Comparison of ENCODE assay signal across 5 fruit fly cellular contexts in the genomic region with DNA sequence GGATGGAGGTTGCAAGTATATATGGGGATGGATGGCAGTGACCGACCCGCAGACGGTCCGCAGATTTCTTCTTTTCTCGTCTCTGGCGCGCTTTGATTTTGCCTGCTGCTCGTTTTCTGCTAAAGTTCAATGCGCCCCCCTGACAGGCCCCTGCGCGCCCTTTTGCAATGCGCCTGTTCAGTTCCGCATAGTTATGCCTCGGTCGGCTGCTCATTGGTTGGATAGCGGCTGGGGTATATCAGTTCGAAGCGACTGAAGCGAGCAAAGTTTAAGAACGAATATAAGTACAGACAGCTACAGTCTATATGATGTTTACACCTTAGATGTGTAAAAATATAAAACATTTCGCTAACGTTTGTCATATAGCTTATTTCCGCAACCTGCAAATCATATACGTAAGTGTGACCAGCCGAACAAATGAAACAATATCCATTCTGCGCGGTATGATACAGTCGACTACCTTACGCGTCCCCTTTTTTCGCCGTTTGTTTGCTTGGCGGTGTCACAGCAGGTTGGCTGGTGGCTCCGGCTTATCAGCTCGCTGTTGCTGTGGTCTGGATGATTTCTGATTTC.
TF ChIP-seq lines count a peak whose summit lies in the region.

No protein-coding gene starts in this region.

- no peak for TF ChIP-seq CTCF in whole organism, embryonic (GFP tag; optimal IDR thresholded peaks at IDR 0.05; lab: Kevin White, UChicago)

TF ChIP-seq in whole organism, 6 proteins besides CTCF, POLR2A, EP300 and RAD21:
- TF ChIP-seq CG8478 (optimal IDR thresholded peaks at IDR 0.05; lab: Kevin White, UChicago) (no peak), pan (optimal IDR thresholded peaks at IDR 0.05; lab: Kevin White, UChicago) (peak; percentile 76), EcR (GFP tag; optimal IDR thresholded peaks at IDR 0.05; lab: Kevin White, UChicago) (peak in 1 of 2 experiments; percentile 87)

TF ChIP-seq in whole organism, embryonic, 481 proteins besides CTCF, POLR2A, EP300 and RAD21 (continues in another document):
- TF ChIP-seq nmo (GFP tag; optimal IDR thresholded peaks at IDR 0.05; lab: Kevin White, UChicago), result peak; percentile 3
- TF ChIP-seq grau (tag; optimal IDR thresholded peaks at IDR 0.05; lab: Kevin White, UChicago), result peak; percentile 19
- TF ChIP-seq CG2678 (tag; optimal IDR thresholded peaks at IDR 0.05; lab: Kevin White, UChicago), result peak; percentile 5
- TF ChIP-seq maf-S (GFP tag; optimal IDR thresholded peaks at IDR 0.05; lab: Kevin White, UChicago), result no peak
- TF ChIP-seq bsh (GFP tag; optimal IDR thresholded peaks at IDR 0.05; lab: Kevin White, UChicago), result peak in 1 of 2 experiments; percentile 51
- peak; percentile 2 for TF ChIP-seq CG7839 (tag; optimal IDR thresholded peaks at IDR 0.05; lab: Kevin White, UChicago)
- TF ChIP-seq zfh1 (GFP tag; IDR thresholded peaks at IDR 0.05; lab: Robert Waterston, UW), result no peak
- TF ChIP-seq unpg (GFP tag; optimal IDR thresholded peaks at IDR 0.05; lab: Kevin White, UChicago), result no peak
- TF ChIP-seq CG14965 (GFP tag; optimal IDR thresholded peaks at IDR 0.05; lab: Kevin White, UChicago; ENCODE audit: borderline replicate concordance), result no peak
- TF ChIP-seq Hr51 (GFP tag; optimal IDR thresholded peaks at IDR 0.05; lab: Kevin White, UChicago), result peak in 1 of 2 experiments; percentile 31
- TF ChIP-seq Sox102F (GFP tag; optimal IDR thresholded peaks at IDR 0.05; lab: Kevin White, UChicago), result peak; percentile 19
- TF ChIP-seq Blimp-1 (GFP tag; optimal IDR thresholded peaks at IDR 0.05; lab: Kevin White, UChicago), result peak; percentile 6
- peak; percentile 75 for TF ChIP-seq Med (GFP tag; lab: Kevin White, UChicago)
- no peak for TF ChIP-seq Dp (GFP tag; optimal IDR thresholded peaks at IDR 0.05; lab: Kevin White, UChicago)
- TF ChIP-seq CG2712 (tag; optimal IDR thresholded peaks at IDR 0.05; lab: Kevin White, UChicago), result peak; percentile 19
- no peak for TF ChIP-seq grn (GFP tag; optimal IDR thresholded peaks at IDR 0.05; lab: Kevin White, UChicago)
- peak; percentile 6 for TF ChIP-seq phol (tag; optimal IDR thresholded peaks at IDR 0.05; lab: Kevin White, UChicago)
- TF ChIP-seq sens (GFP tag; lab: Kevin White, UChicago), result peak; percentile 66
- TF ChIP-seq wdn (GFP tag; IDR thresholded peaks at IDR 0.05; lab: Robert Waterston, UW), result no peak
- no peak for TF ChIP-seq CG1602 (GFP tag; optimal IDR thresholded peaks at IDR 0.05; lab: Kevin White, UChicago)
- TF ChIP-seq CG10979 (tag; optimal IDR thresholded peaks at IDR 0.05; lab: Kevin White, UChicago), result peak; percentile 7

TF ChIP-seq in whole organism, prepupa, 60 proteins besides CTCF, POLR2A, EP300 and RAD21 (continues in another document):
- TF ChIP-seq lz (GFP tag; optimal IDR thresholded peaks at IDR 0.05; lab: Kevin White, UChicago), result peak; percentile 57
- peak; percentile 89 for TF ChIP-seq Eip78C (GFP tag; lab: Kevin White, UChicago)
- peak; percentile 31 for TF ChIP-seq Sox102F (GFP tag; optimal IDR thresholded peaks at IDR 0.05; lab: Kevin White, UChicago)
- peak; percentile 66 for TF ChIP-seq CG6792 (GFP tag; optimal IDR thresholded peaks at IDR 0.05; lab: Kevin White, UChicago)
- TF ChIP-seq salr (GFP tag; optimal IDR thresholded peaks at IDR 0.05; lab: Kevin White, UChicago), result peak; percentile 25 to 44
- TF ChIP-seq svp (GFP tag; lab: Kevin White, UChicago), result peak; percentile 87
- TF ChIP-seq acj6 (GFP tag; optimal IDR thresholded peaks at IDR 0.05; lab: Kevin White, UChicago), result peak; percentile 67
- TF ChIP-seq CG31627 (GFP tag; optimal IDR thresholded peaks at IDR 0.05; lab: Kevin White, UChicago), result peak; percentile 54
- peak; percentile 59 for TF ChIP-seq Hr39 (GFP tag; optimal IDR thresholded peaks at IDR 0.05; lab: Kevin White, UChicago)
- TF ChIP-seq CG3032 (tag; optimal IDR thresholded peaks at IDR 0.05; lab: Kevin White, UChicago), result peak; percentile 57
- no peak for TF ChIP-seq CG9139 (GFP tag; optimal IDR thresholded peaks at IDR 0.05; lab: Kevin White, UChicago)
- no peak for TF ChIP-seq CG11294 (GFP tag; IDR thresholded peaks at IDR 0.05; lab: Robert Waterston, UW)
- TF ChIP-seq Sox14 (GFP tag; optimal IDR thresholded peaks at IDR 0.05; lab: Kevin White, UChicago), result peak; percentile 75
- TF ChIP-seq CG3919 (GFP tag; optimal IDR thresholded peaks at IDR 0.05; lab: Kevin White, UChicago), result peak; percentile 68
- no peak for TF ChIP-seq vri (GFP tag; optimal IDR thresholded peaks at IDR 0.05; lab: Kevin White, UChicago)
- peak; percentile 50 for TF ChIP-seq net (GFP tag; optimal IDR thresholded peaks at IDR 0.05; lab: Kevin White, UChicago)
- no peak for TF ChIP-seq CG11762 (GFP tag; optimal IDR thresholded peaks at IDR 0.05; lab: Kevin White, UChicago; ENCODE audit: insufficient read depth)
- peak; percentile 25 for TF ChIP-seq CG8319 (GFP tag; optimal IDR thresholded peaks at IDR 0.05; lab: Kevin White, UChicago)
- peak; percentile 32 for TF ChIP-seq Eip75B (GFP tag; optimal IDR thresholded peaks at IDR 0.05; lab: Kevin White, UChicago)
- TF ChIP-seq Hr38 (GFP tag; optimal IDR thresholded peaks at IDR 0.05; lab: Kevin White, UChicago), result no peak
- TF ChIP-seq Sox15 (GFP tag; optimal IDR thresholded peaks at IDR 0.05; lab: Kevin White, UChicago), result peak; percentile 37

TF ChIP-seq in whole organism, pupa, 21 proteins besides CTCF, POLR2A, EP300 and RAD21:
- TF ChIP-seq Pif1B (GFP tag; optimal IDR thresholded peaks at IDR 0.05; lab: Kevin White, UChicago), result peak; percentile 29
- TF ChIP-seq CG13204 (GFP tag; optimal IDR thresholded peaks at IDR 0.05; lab: Kevin White, UChicago), result peak; percentile 38
- peak; percentile 52 for TF ChIP-seq Pif1A (GFP tag; optimal IDR thresholded peaks at IDR 0.05; lab: Kevin White, UChicago)
- no peak for TF ChIP-seq D1 (tag; optimal IDR thresholded peaks at IDR 0.05; lab: Kevin White, UChicago)
- TF ChIP-seq CG15710 (tag; optimal IDR thresholded peaks at IDR 0.05; lab: Kevin White, UChicago), result peak; percentile 56
- peak; percentile 78 for TF ChIP-seq CG14655 (GFP tag; optimal IDR thresholded peaks at IDR 0.05; lab: Kevin White, UChicago)
- peak; percentile 6 for TF ChIP-seq Snoo (tag; optimal IDR thresholded peaks at IDR 0.05; lab: Kevin White, UChicago)
- TF ChIP-seq Ets98B (GFP tag; IDR thresholded peaks at IDR 0.05; lab: Robert Waterston, UW), result peak; percentile 34; the same call in 1 of the 2 replicates
- TF ChIP-seq CG17806 (tag; optimal IDR thresholded peaks at IDR 0.05; lab: Kevin White, UChicago), result peak; percentile 57
- TF ChIP-seq CG34367 (tag; optimal IDR thresholded peaks at IDR 0.05; lab: Kevin White, UChicago), result peak; percentile 55
- 0 out of 2 replicates have a peak, but pooled peaks have one; percentile 22 for TF ChIP-seq CG32121 (GFP tag; IDR thresholded peaks at IDR 0.05; lab: Robert Waterston, UW)
- no peak for TF ChIP-seq gl (tag; optimal IDR thresholded peaks at IDR 0.05; lab: Kevin White, UChicago)
- no peak for TF ChIP-seq CG10348 (GFP tag; IDR thresholded peaks at IDR 0.05; lab: Robert Waterston, UW)
- peak; percentile 39; the same call in 1 of the 3 replicates for TF ChIP-seq CG4496 (GFP tag; IDR thresholded peaks at IDR 0.05; lab: Robert Waterston, UW)
- TF ChIP-seq rn (GFP tag; IDR thresholded peaks at IDR 0.05; lab: Robert Waterston, UW), result no peak
- peak; percentile 71 for TF ChIP-seq CG8301 (tag; optimal IDR thresholded peaks at IDR 0.05; lab: Kevin White, UChicago)
- peak; percentile 63 for TF ChIP-seq CG9948 (tag; optimal IDR thresholded peaks at IDR 0.05; lab: Kevin White, UChicago)
- 0 out of 3 replicates have a peak, but pooled peaks have one; percentile 34 for TF ChIP-seq fd96Ca (GFP tag; IDR thresholded peaks at IDR 0.05; lab: Robert Waterston, UW)
- TF ChIP-seq CG12605 (GFP tag; IDR thresholded peaks at IDR 0.05; lab: Robert Waterston, UW), result no peak
- TF ChIP-seq CG8159 (tag; optimal IDR thresholded peaks at IDR 0.05; lab: Kevin White, UChicago), result peak; percentile 55
- peak; percentile 89 for TF ChIP-seq EcR (GFP tag; optimal IDR thresholded peaks at IDR 0.05; lab: Kevin White, UChicago)

TF ChIP-seq in whole organism, wandering third instar larva, 38 proteins besides CTCF, POLR2A, EP300 and RAD21 (continues in another document):
- TF ChIP-seq Rel (GFP tag; optimal IDR thresholded peaks at IDR 0.05; lab: Kevin White, UChicago) (no peak), Rel (tag; optimal IDR thresholded peaks at IDR 0.05; lab: Kevin White, UChicago) (no peak), sv (GFP tag; optimal IDR thresholded peaks at IDR 0.05; lab: Kevin White, UChicago) (no peak), Vsx2 (GFP tag; optimal IDR thresholded peaks at IDR 0.05; lab: Kevin White, UChicago; ENCODE audit: partially characterized antibody) (no peak), dsf (GFP tag; optimal IDR thresholded peaks at IDR 0.05; lab: Kevin White, UChicago; ENCODE audit: borderline replicate concordance) (no peak), HLH106 (tag; optimal IDR thresholded peaks at IDR 0.05; lab: Kevin White, UChicago) (peak; percentile 18), CG32264 (GFP tag; optimal IDR thresholded peaks at IDR 0.05; lab: Kevin White, UChicago) (no peak), rgr (GFP tag; optimal IDR thresholded peaks at IDR 0.05; lab: Kevin White, UChicago) (peak; percentile 19), N (GFP tag; optimal IDR thresholded peaks at IDR 0.05; lab: Kevin White, UChicago) (no peak), usp (GFP tag; optimal IDR thresholded peaks at IDR 0.05; lab: Kevin White, UChicago) (no peak), Hnf4 (GFP tag; optimal IDR thresholded peaks at IDR 0.05; lab: Kevin White, UChicago) (no peak), woc (GFP tag; optimal IDR thresholded peaks at IDR 0.05; lab: Kevin White, UChicago) (peak; percentile 43), fru (GFP tag; optimal IDR thresholded peaks at IDR 0.05; lab: Kevin White, UChicago) (peak; percentile 47), tai (GFP tag; optimal IDR thresholded peaks at IDR 0.05; lab: Kevin White, UChicago) (no peak), CG9705 (GFP tag; optimal IDR thresholded peaks at IDR 0.05; lab: Kevin White, UChicago) (no peak), lola (GFP tag; optimal IDR thresholded peaks at IDR 0.05; lab: Kevin White, UChicago) (no peak), foxo (GFP tag; optimal IDR thresholded peaks at IDR 0.05; lab: Kevin White, UChicago) (peak in 1 of 2 experiments; percentile 45), dl (GFP tag; optimal IDR thresholded peaks at IDR 0.05; lab: Kevin White, UChicago; ENCODE audit: insufficient read depth in 1 of 2, partially characterized antibody in 2 of 2) (no peak), Sp1 (GFP tag; optimal IDR thresholded peaks at IDR 0.05; lab: Kevin White, UChicago) (peak; percentile 2), Hr78 (GFP tag; optimal IDR thresholded peaks at IDR 0.05; lab: Kevin White, UChicago) (no peak), Hr83 (GFP tag; optimal IDR thresholded peaks at IDR 0.05; lab: Kevin White, UChicago; ENCODE audit: poor library complexity, severe bottlenecking) (no peak), sage (GFP tag; optimal IDR thresholded peaks at IDR 0.05; lab: Kevin White, UChicago) (no peak), CrebA (GFP tag; optimal IDR thresholded peaks at IDR 0.05; lab: Kevin White, UChicago; ENCODE audit: borderline replicate concordance) (no peak), h (GFP tag; optimal IDR thresholded peaks at IDR 0.05; lab: Kevin White, UChicago) (peak; percentile 38), ey (GFP tag; optimal IDR thresholded peaks at IDR 0.05; lab: Kevin White, UChicago) (peak; percentile 21)
